Worm (Caenorhabditis elegans): ENCODE measurements around the gene clec-221.

The clec-221 gene

DNA sequence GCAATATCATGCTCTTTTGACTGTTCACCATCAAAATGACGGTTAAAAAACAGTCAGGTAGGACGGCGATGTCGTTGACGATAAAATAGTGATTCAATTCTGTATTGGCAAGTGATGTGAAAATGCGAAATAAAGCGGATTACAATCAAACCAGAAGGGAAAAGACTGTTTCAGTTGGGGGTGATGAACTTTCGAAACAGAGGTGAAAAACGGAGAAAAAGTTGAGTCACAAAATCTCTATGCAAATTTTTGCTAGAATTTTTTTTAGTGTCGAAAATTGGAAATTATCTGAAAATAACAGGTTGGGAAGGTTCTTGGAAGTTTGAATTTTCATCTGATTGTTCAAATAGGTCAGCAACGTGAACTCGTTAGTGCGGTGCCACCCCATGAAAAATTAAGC is 32.5 kb downstream of the clec-221 start, which contains the start of gene nas-31:
TSS of gene nas-31 (minus strand) at position 101 of the 400 bp plus-strand sequence.
- TF ChIP-seq madf-6 (GFP tag; IDR thresholded peaks at IDR 0.05) (no peak), tlf-1 (GFP tag; optimal IDR thresholded peaks at IDR 0.05) (no peak), sea-2 (GFP tag; IDR thresholded peaks at IDR 0.05) (no peak), dox-1 (GFP tag; IDR thresholded peaks at IDR 0.05) (no peak), zim-3 (tag; optimal IDR thresholded peaks at IDR 0.05) (no peak), ceh-40 (GFP tag; IDR thresholded peaks at IDR 0.05) (no peak), let-607 (tag; optimal IDR thresholded peaks at IDR 0.05) (no peak), hrde-1 (tag; optimal IDR thresholded peaks at IDR 0.05; ENCODE audit: borderline replicate concordance) (no peak), somi-1 (GFP tag; optimal IDR thresholded peaks at IDR 0.05) (no peak), D2030.7 (GFP tag; IDR thresholded peaks at IDR 0.05) (no peak), pha-4 (tag; optimal IDR thresholded peaks at IDR 0.05) (no peak), B0336.3 (GFP tag; IDR thresholded peaks at IDR 0.05) (no peak), dpff-1 (tag; optimal IDR thresholded peaks at IDR 0.05) (no peak), Y53F4B.3 (GFP tag; IDR thresholded peaks at IDR 0.05) (no peak), Y79H2A.3 (GFP tag; conservative IDR thresholded peaks at IDR 0.05) (no peak), ceh-27 (GFP tag; optimal IDR thresholded peaks at IDR 0.05) (no peak), unc-62 (GFP tag; optimal IDR thresholded peaks at IDR 0.05) (no peak), madf-8 (GFP tag; conservative IDR thresholded peaks at IDR 0.05) (no peak)

DNA sequence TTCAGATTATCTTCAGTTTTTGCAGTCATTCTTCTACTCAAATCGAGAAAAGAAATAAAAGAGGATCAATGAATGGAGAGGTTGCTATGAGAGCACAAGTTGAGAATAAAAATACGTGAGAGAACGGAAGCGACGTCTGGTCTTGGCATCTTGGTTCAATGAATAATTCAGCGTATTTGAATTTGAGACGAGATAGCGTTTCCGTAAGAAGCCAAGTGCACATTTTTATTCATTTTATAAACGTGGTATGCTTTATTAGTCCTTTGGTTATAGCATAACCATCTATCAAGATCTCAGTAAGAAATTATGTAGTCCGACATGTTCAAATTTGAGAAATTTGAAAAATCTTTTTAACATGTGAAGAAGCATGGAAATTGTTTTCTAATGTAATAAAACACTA is 35.9 kb downstream of the clec-221 start, which contains the start of gene F58B4.2:
TSS of gene F58B4.2 (minus strand) at position 101 of the 400 bp plus-strand sequence.
- no peak for TF ChIP-seq attf-5 (GFP tag; optimal IDR thresholded peaks at IDR 0.05)
- no peak for TF ChIP-seq snpc-4 (GFP tag; optimal IDR thresholded peaks at IDR 0.05)
- no peak for TF ChIP-seq snpc-4 (tag; optimal IDR thresholded peaks at IDR 0.05)
- TF ChIP-seq F52B5.7 (tag; optimal IDR thresholded peaks at IDR 0.05), result no peak
- no peak for TF ChIP-seq rcor-1 (GFP tag; IDR thresholded peaks at IDR 0.05)
- TF ChIP-seq let-526 (GFP tag; IDR thresholded peaks at IDR 0.05), result no peak
- TF ChIP-seq Y53F4B.3 (GFP tag; IDR thresholded peaks at IDR 0.05), result no peak
- TF ChIP-seq fkh-3 (tag; optimal IDR thresholded peaks at IDR 0.05), result no peak
- TF ChIP-seq lsl-1 (GFP tag; optimal IDR thresholded peaks at IDR 0.05), result no peak
- no peak for TF ChIP-seq pha-4 (tag; optimal IDR thresholded peaks at IDR 0.05)
- TF ChIP-seq atf-7 (tag; optimal IDR thresholded peaks at IDR 0.05), result no peak
- TF ChIP-seq T07F8.4 (tag; optimal IDR thresholded peaks at IDR 0.05), result no peak
- no peak for TF ChIP-seq ets-4 (GFP tag; optimal IDR thresholded peaks at IDR 0.05)
- TF ChIP-seq gei-17 (GFP tag; optimal IDR thresholded peaks at IDR 0.05), result no peak

DNA sequence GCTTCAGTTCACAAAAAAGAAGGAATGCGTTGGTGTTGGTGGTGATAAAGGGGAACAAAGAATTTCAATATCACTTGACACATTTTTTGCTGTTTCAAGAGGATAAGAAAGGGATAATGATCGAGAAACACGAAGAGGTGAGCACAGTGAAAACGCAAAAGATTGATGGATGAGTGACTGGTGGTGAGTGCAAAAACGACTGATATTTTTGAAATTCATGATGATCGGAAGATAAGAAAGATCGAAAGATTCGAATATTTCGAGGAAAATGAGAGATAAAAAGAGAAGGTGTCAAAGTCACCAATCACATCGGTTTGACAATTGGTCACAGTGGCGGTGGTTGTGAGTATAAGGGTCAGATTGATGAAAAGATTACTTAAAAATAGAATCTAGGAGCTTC is 38.3 kb downstream of the clec-221 start:
- no peak for TF ChIP-seq attf-3 (GFP tag; conservative IDR thresholded peaks at IDR 0.05)
- TF ChIP-seq lag-1 (GFP tag; IDR thresholded peaks at IDR 0.05), result no peak
- no peak for TF ChIP-seq Y79H2A.3 (GFP tag; conservative IDR thresholded peaks at IDR 0.05)
- no peak for TF ChIP-seq mel-28 (tag; optimal IDR thresholded peaks at IDR 0.05; ENCODE audit: borderline replicate concordance)
- TF ChIP-seq bed-2 (GFP tag; IDR thresholded peaks at IDR 0.05), result no peak
- no peak for TF ChIP-seq ceh-58 (GFP tag; IDR thresholded peaks at IDR 0.05)
- no peak for TF ChIP-seq B0035.1 (tag; optimal IDR thresholded peaks at IDR 0.05)
- TF ChIP-seq hsf-1 (GFP tag; IDR thresholded peaks at IDR 0.05), result no peak
- TF ChIP-seq nfya-2 (GFP tag; IDR thresholded peaks at IDR 0.05), result no peak
- TF ChIP-seq ets-4 (GFP tag; optimal IDR thresholded peaks at IDR 0.05), result no peak
- no peak for TF ChIP-seq akir-1 (GFP tag; optimal IDR thresholded peaks at IDR 0.05)
- no peak for TF ChIP-seq K12H6.12 (tag; optimal IDR thresholded peaks at IDR 0.05)
- TF ChIP-seq attf-6 (GFP tag; IDR thresholded peaks at IDR 0.05), result no peak
- TF ChIP-seq lsy-27 (tag; optimal IDR thresholded peaks at IDR 0.05; ENCODE audit: borderline replicate concordance, insufficient read depth), result no peak
- no peak for TF ChIP-seq madf-6 (GFP tag; IDR thresholded peaks at IDR 0.05)
- no peak for TF ChIP-seq aptf-3 (GFP tag; IDR thresholded peaks at IDR 0.05)
